Worm (Caenorhabditis elegans) whole organism, midembryonic: Measurements from ENCODE around the gene lrpc-1.

ENCODE experiments used
- cog-1 ChIP-seq: sonication (generic microtip); optimal IDR thresholded peaks from 2 replicates; lab custom pipeline; 2016; ENCODE audit warnings: missing genetic modification characterization, missing compliant biosample characterization
- flt-1 ChIP-seq: fragments of 200-800 bp; sonication (Bioruptor generic); IDR thresholded peaks from 2 replicates; pipeline ENCODE4 v1.3.6; 2022; ENCODE audit warnings: missing genetic modification characterization, missing compliant biosample characterization
- klf-2 ChIP-seq: fragments of 200-800 bp; sonication (Bioruptor generic); conservative IDR thresholded peaks from 2 replicates; pipeline ENCODE4 v1.3.6; 2022; ENCODE audit warnings: missing genetic modification reagents, missing genetic modification characterization, missing compliant biosample characterization
- med-1 ChIP-seq: sonication (generic microtip); optimal IDR thresholded peaks from 2 replicates; lab custom pipeline; 2017; ENCODE audit warnings: missing genetic modification characterization, mild to moderate bottlenecking, missing compliant biosample characterization, antibody characterized with exemption, missing genetic modification reagents; ENCODE audit not compliant: insufficient read depth
- tab-1 ChIP-seq: fragments of 200-800 bp; sonication (Bioruptor generic); IDR thresholded peaks from 2 replicates; pipeline ENCODE4 v1.3.6; 2022; ENCODE audit warnings: missing genetic modification characterization, missing compliant biosample characterization
- ztf-29 ChIP-seq: fragments of 200-800 bp; sonication (Bioruptor generic); IDR thresholded peaks from 2 replicates; pipeline ENCODE4 v1.3.6; 2022; ENCODE audit warnings: missing genetic modification reagents, missing genetic modification characterization, missing compliant biosample characterization

DNA sequence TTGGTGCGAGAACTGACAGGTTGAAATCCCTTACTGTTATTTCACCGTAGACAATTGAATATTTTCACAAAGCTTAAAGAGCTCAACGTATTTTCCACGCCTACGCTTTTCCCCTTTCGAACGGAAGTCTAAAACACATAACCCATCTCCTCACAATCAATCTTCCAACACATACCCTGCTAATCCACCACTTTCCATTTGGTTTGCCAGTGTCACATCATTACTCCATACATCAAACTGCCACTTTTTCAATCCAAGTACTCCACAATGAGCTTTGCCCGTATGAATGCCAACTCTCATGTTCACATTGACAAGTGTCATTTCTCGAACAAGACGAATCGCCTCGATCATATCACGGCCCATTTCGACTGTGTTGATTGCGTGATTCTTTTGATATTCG, 15.0 kb upstream of the lrpc-1 start:
- TF ChIP-seq tab-1 (no peak), flt-1 (GFP tag; lab: Robert Waterston, UW) (no peak), klf-2 (no peak), ztf-29 (GFP tag; lab: Robert Waterston, UW) (no peak), med-1 (GFP tag; lab: Kevin White, UChicago) (no peak), cog-1 (tag; lab: Kevin White, UChicago) (no peak)
